Worm (Caenorhabditis elegans) whole organism, L3 larva: ENCODE results near the gene B0252.8.
A peak's percentile ranks its signal among the peaks of the same experiment; 100 is the strongest.

Experiments
- R02D3.7 ChIP-seq: fragments of 150-350 bp; optimal IDR thresholded peaks from 2 replicates; lab custom pipeline; 2014; ENCODE audit warnings: missing biosample characterization, missing genetic modification characterization
- aly-2 ChIP-seq: fragments of 150-350 bp; optimal IDR thresholded peaks from 2 replicates; lab custom pipeline; 2014; ENCODE audit warnings: missing biosample characterization, missing genetic modification characterization
- ama-1 ChIP-seq: fragments of 150-350 bp; optimal IDR thresholded peaks from 2 replicates; lab custom pipeline; 2018
- ceh-16 ChIP-seq: sonication (generic microtip); optimal IDR thresholded peaks from 2 replicates; lab custom pipeline; 2017; ENCODE audit warnings: missing biosample characterization, missing genetic modification characterization
- ceh-82 ChIP-seq: fragments of 150-350 bp; optimal IDR thresholded peaks from 2 replicates; lab custom pipeline; 2014; ENCODE audit warnings: missing biosample characterization, missing genetic modification characterization
- ceh-9 ChIP-seq: sonication (generic microtip); optimal IDR thresholded peaks from 2 replicates; lab custom pipeline; 2018; ENCODE audit warnings: missing biosample characterization, missing genetic modification characterization
- daf-12 ChIP-seq: fragments of 150-350 bp; optimal IDR thresholded peaks from 2 replicates; lab custom pipeline; 2014; ENCODE audit warnings: missing biosample characterization, missing genetic modification reagents, missing genetic modification characterization
- egl-27 ChIP-seq: sonication (generic microtip); optimal IDR thresholded peaks from 4 replicates; lab custom pipeline; 2017; ENCODE audit warnings: missing biosample characterization, missing genetic modification reagents, missing genetic modification characterization
- egl-5 ChIP-seq: fragments of 150-350 bp; optimal IDR thresholded peaks from 2 replicates; lab custom pipeline; 2017; ENCODE audit warnings: missing biosample characterization, missing genetic modification reagents, missing genetic modification characterization, inconsistent platforms
- elt-1 ChIP-seq: fragments of 150-350 bp; optimal IDR thresholded peaks from 2 replicates; lab custom pipeline; 2014; ENCODE audit warnings: missing biosample characterization, missing genetic modification characterization
- elt-2 ChIP-seq: sonication (generic microtip); optimal IDR thresholded peaks from 2 replicates; lab custom pipeline; 2016; ENCODE audit warnings: missing genetic modification reagents, mild to moderate bottlenecking, missing genetic modification characterization, missing compliant biosample characterization
- elt-3 ChIP-seq, 3 experiments: fragments of 150-350 bp in 1 of 3; sonication (generic microtip) in 2 of 3; optimal IDR thresholded peaks; 2 replicates in 2 of 3; 4 replicates in 1 of 3; lab custom pipeline; 2014 to 2017; ENCODE audit warnings: missing biosample characterization in 3 of 3, missing genetic modification characterization in 3 of 3
- eor-1 ChIP-seq, 2 experiments: fragments of 150-350 bp; optimal IDR thresholded peaks; 2 replicates each; lab custom pipeline; 2014 to 2018; ENCODE audit warnings: missing biosample characterization in 2 of 2, missing genetic modification characterization in 2 of 2
- fkh-2 ChIP-seq: fragments of 150-350 bp; optimal IDR thresholded peaks from 2 replicates; lab custom pipeline; 2014; ENCODE audit warnings: missing biosample characterization, missing genetic modification reagents, missing genetic modification characterization
- fos-1 ChIP-seq: fragments of 150-350 bp; optimal IDR thresholded peaks from 2 replicates; lab custom pipeline; 2014; ENCODE audit warnings: missing biosample characterization, missing genetic modification characterization
- hmg-11 ChIP-seq: sonication (generic microtip); optimal IDR thresholded peaks from 2 replicates; lab custom pipeline; 2016; ENCODE audit warnings: missing genetic modification characterization, missing compliant biosample characterization
- jun-1 ChIP-seq: fragments of 150-350 bp; optimal IDR thresholded peaks from 2 replicates; lab custom pipeline; 2014; ENCODE audit warnings: missing biosample characterization, missing genetic modification reagents, missing genetic modification characterization
- lin-15B ChIP-seq: fragments of 150-350 bp; optimal IDR thresholded peaks from 2 replicates; lab custom pipeline; 2014; ENCODE audit warnings: missing biosample characterization, missing genetic modification characterization
- lin-39 ChIP-seq: fragments of 150-350 bp; optimal IDR thresholded peaks from 2 replicates; lab custom pipeline; 2018; ENCODE audit warnings: missing biosample characterization, missing genetic modification reagents, missing genetic modification characterization
- mml-1 ChIP-seq: fragments of 150-350 bp; sonication (generic microtip); optimal IDR thresholded peaks from 3 replicates; lab custom pipeline; 2014; ENCODE audit warnings: missing biosample characterization, missing genetic modification characterization
- nhr-11 ChIP-seq: fragments of 150-350 bp; optimal IDR thresholded peaks from 2 replicates; lab custom pipeline; 2014; ENCODE audit warnings: missing biosample characterization, missing genetic modification characterization
- nhr-12 ChIP-seq: fragments of 150-350 bp; optimal IDR thresholded peaks from 2 replicates; lab custom pipeline; 2014; ENCODE audit warnings: missing biosample characterization, missing genetic modification characterization
- nhr-23 ChIP-seq: fragments of 150-350 bp; optimal IDR thresholded peaks from 2 replicates; lab custom pipeline; 2014; ENCODE audit warnings: missing biosample characterization, missing genetic modification reagents, missing genetic modification characterization
- nhr-237 ChIP-seq: fragments of 150-350 bp; optimal IDR thresholded peaks from 2 replicates; lab custom pipeline; 2014; ENCODE audit warnings: missing biosample characterization, missing genetic modification characterization
- nhr-25 ChIP-seq: sonication (generic microtip); optimal IDR thresholded peaks from 2 replicates; lab custom pipeline; 2017; ENCODE audit warnings: missing biosample characterization, missing genetic modification characterization
- nhr-43 ChIP-seq: sonication (generic microtip); optimal IDR thresholded peaks from 2 replicates; lab custom pipeline; 2016; ENCODE audit warnings: mild to moderate bottlenecking, missing genetic modification characterization, missing compliant biosample characterization; ENCODE audit not compliant: poor library complexity, severe bottlenecking
- nhr-67 ChIP-seq: fragments of 150-350 bp; optimal IDR thresholded peaks from 2 replicates; lab custom pipeline; 2014; ENCODE audit warnings: missing biosample characterization, missing genetic modification characterization
- nhr-76 ChIP-seq: fragments of 150-350 bp; sonication (generic microtip); optimal IDR thresholded peaks from 5 replicates; lab custom pipeline; 2014; ENCODE audit warnings: missing biosample characterization, missing genetic modification characterization
- nhr-77 ChIP-seq: fragments of 150-350 bp; optimal IDR thresholded peaks from 2 replicates; lab custom pipeline; 2014; ENCODE audit warnings: missing biosample characterization, missing genetic modification characterization
- pha-4 ChIP-seq: fragments of 150-350 bp; optimal IDR thresholded peaks from 2 replicates; lab custom pipeline; 2014; ENCODE audit warnings: missing biosample characterization, missing genetic modification reagents, missing genetic modification characterization
- pqm-1 ChIP-seq: fragments of 150-350 bp; optimal IDR thresholded peaks from 2 replicates; lab custom pipeline; 2017; ENCODE audit warnings: missing biosample characterization, missing genetic modification characterization, inconsistent platforms
- sea-2 ChIP-seq: fragments of 150-350 bp; sonication (generic microtip); optimal IDR thresholded peaks from 4 replicates; lab custom pipeline; 2014; ENCODE audit warnings: missing biosample characterization, missing genetic modification reagents, missing genetic modification characterization
- skn-1 ChIP-seq: fragments of 150-350 bp; optimal IDR thresholded peaks from 2 replicates; lab custom pipeline; 2014; ENCODE audit warnings: missing biosample characterization, missing genetic modification characterization
- snpc-4 ChIP-seq: fragments of 150-350 bp; optimal IDR thresholded peaks from 2 replicates; lab custom pipeline; 2014; ENCODE audit warnings: missing biosample characterization, missing genetic modification characterization
- tbx-2 ChIP-seq: sonication (generic microtip); optimal IDR thresholded peaks from 2 replicates; lab custom pipeline; 2016; ENCODE audit warnings: mild to moderate bottlenecking, missing genetic modification characterization, missing compliant biosample characterization
- unc-39 ChIP-seq: sonication (generic microtip); optimal IDR thresholded peaks from 4 replicates; lab custom pipeline; 2017; ENCODE audit warnings: missing biosample characterization, missing genetic modification characterization
- zag-1 ChIP-seq: fragments of 150-350 bp; optimal IDR thresholded peaks from 2 replicates; lab custom pipeline; 2014; ENCODE audit warnings: missing biosample characterization, missing genetic modification characterization
- ztf-11 ChIP-seq: fragments of 150-350 bp; optimal IDR thresholded peaks from 2 replicates; lab custom pipeline; 2014; ENCODE audit warnings: missing biosample characterization, missing genetic modification characterization
- ztf-4 ChIP-seq: fragments of 150-350 bp; optimal IDR thresholded peaks from 2 replicates; lab custom pipeline; 2014; ENCODE audit warnings: missing biosample characterization, missing genetic modification characterization

Gene B0252.8

ce11 chrII:6913309-6913708 lies 2.7 kb upstream of the B0252.8 start, which contains the start of gene cyn-10 (continued):
- TF ChIP-seq snpc-4 (tag; lab: Kevin White, UChicago) (peak; percentile 49), eor-1 (tag; optimal IDR thresholded peaks at IDR 0.05; lab: Kevin White, UChicago) (peak in 1 of 2 experiments; percentile 70), unc-39 (tag; lab: Kevin White, UChicago) (no peak), egl-27 (tag; lab: Kevin White, UChicago) (no peak), elt-3 (tag; optimal IDR thresholded peaks at IDR 0.05; lab: Kevin White, UChicago) (no peak), ceh-16 (no peak), ztf-4 (tag; lab: Kevin White, UChicago) (no peak), egl-5 (tag; lab: Kevin White, UChicago) (no peak), elt-2 (tag; lab: Kevin White, UChicago) (peak; percentile 17), nhr-77 (no peak), jun-1 (tag; lab: Kevin White, UChicago) (no peak), fkh-2 (tag; lab: Kevin White, UChicago) (no peak), nhr-43 (tag; lab: Kevin White, UChicago) (peak; percentile 94)

ce11 chrII:6917710-6918109 lies 1.7 kb downstream of the B0252.8 start, which contains the start of gene B0252.11:
Gene B0252.11 (minus strand): TSS chrII:6917810.
- TF ChIP-seq snpc-4 (tag; lab: Kevin White, UChicago), result no peak
- no peak for TF ChIP-seq ceh-9 (tag; lab: Kevin White, UChicago)
- no peak for TF ChIP-seq zag-1 (tag; lab: Kevin White, UChicago)
- no peak for TF ChIP-seq ztf-11 (tag; lab: Kevin White, UChicago)
- no peak for TF ChIP-seq hmg-11
- TF ChIP-seq nhr-67 (tag; lab: Kevin White, UChicago), result no peak
- TF ChIP-seq nhr-76 (tag; lab: Kevin White, UChicago), result no peak
- no peak for TF ChIP-seq ztf-4 (tag; lab: Kevin White, UChicago)
- TF ChIP-seq pqm-1 (tag; lab: Kevin White, UChicago), result no peak
- no peak for TF ChIP-seq egl-5 (tag; lab: Kevin White, UChicago)
- no peak for TF ChIP-seq fkh-2 (tag; lab: Kevin White, UChicago)
- TF ChIP-seq elt-3 (tag; optimal IDR thresholded peaks at IDR 0.05; lab: Kevin White, UChicago), result no peak
- no peak for TF ChIP-seq tbx-2 (tag; lab: Kevin White, UChicago)
- no peak for TF ChIP-seq mml-1 (tag; lab: Kevin White, UChicago)
- no peak for TF ChIP-seq egl-27 (tag; lab: Kevin White, UChicago)
- no peak for TF ChIP-seq lin-39 (tag; lab: Kevin White, UChicago)
- TF ChIP-seq elt-1, result no peak
- no peak for TF ChIP-seq daf-12 (tag; lab: Kevin White, UChicago)
- TF ChIP-seq nhr-12 (tag; lab: Kevin White, UChicago), result no peak

- peak; percentile 55 for TF ChIP-seq elt-2 (tag; lab: Kevin White, UChicago)
- no peak for TF ChIP-seq lin-39 (tag; lab: Kevin White, UChicago)
- peak; percentile 9 for TF ChIP-seq pqm-1 (tag; lab: Kevin White, UChicago)
Observed at ce11 chrII:6918862-6919261, 2.9 kb downstream of the B0252.8 start, which contains the start of gene B0252.5. Gene B0252.5 (minus strand): TSS chrII:6918878.

ce11 chrII:6919363-6919851 lies 3.4 kb downstream of the B0252.8 start, which contains the start of gene B0252.1:
Gene B0252.1 (plus strand): TSS chrII:6919680.
- no peak for TF ChIP-seq nhr-77
- no peak for TF ChIP-seq sea-2 (GFP tag; lab: Kevin White, UChicago)
- TF ChIP-seq ceh-82 (tag; lab: Kevin White, UChicago), result no peak
- TF ChIP-seq lin-15B, result no peak
- TF ChIP-seq zag-1 (tag; lab: Kevin White, UChicago), result no peak
- TF ChIP-seq snpc-4 (tag; lab: Kevin White, UChicago), result no peak
- no peak for TF ChIP-seq daf-12 (tag; lab: Kevin White, UChicago)
- peak; percentile 65 for TF ChIP-seq elt-2 (tag; lab: Kevin White, UChicago)
- TF ChIP-seq mml-1 (tag; lab: Kevin White, UChicago), result no peak
- no peak for TF ChIP-seq nhr-237 (tag; lab: Kevin White, UChicago)
- no peak for TF ChIP-seq jun-1 (tag; lab: Kevin White, UChicago)
- no peak for TF ChIP-seq nhr-11 (tag; lab: Kevin White, UChicago)
- TF ChIP-seq pqm-1 (tag; lab: Kevin White, UChicago), result peak; percentile 26
- no peak for TF ChIP-seq skn-1 (tag; lab: Kevin White, UChicago)
- TF ChIP-seq, all 47 proteins: peak for 2

ce11 chrII:6923792-6924191 lies 7.8 kb downstream of the B0252.8 start:
- TF ChIP-seq elt-2 (tag; lab: Kevin White, UChicago) (no peak), ceh-9 (tag; lab: Kevin White, UChicago) (no peak), unc-39 (tag; lab: Kevin White, UChicago) (no peak), hmg-11 (no peak), R02D3.7 (tag; lab: Kevin White, UChicago) (no peak), aly-2 (tag; lab: Kevin White, UChicago) (no peak), ama-1 (lab: Kevin White, UChicago) (no peak), nhr-23 (no peak), nhr-25 (tag; lab: Kevin White, UChicago) (no peak), fos-1 (tag; lab: Kevin White, UChicago) (no peak), pha-4 (no peak), elt-3 (tag; optimal IDR thresholded peaks at IDR 0.05; lab: Kevin White, UChicago) (no peak), eor-1 (tag; optimal IDR thresholded peaks at IDR 0.05; lab: Kevin White, UChicago) (no peak), lin-15B (no peak)
